Worm (Caenorhabditis elegans) whole organism, L4 larva: ENCODE measurements around the gene prx-10.
A peak's percentile ranks its signal among the peaks of the same experiment; 100 is the strongest.

Source experiments
- F10B5.3 ChIP-seq: sonication (generic microtip); optimal IDR thresholded peaks from 2 replicates; lab custom pipeline; 2016; ENCODE audit warnings: mild to moderate bottlenecking, missing genetic modification characterization, missing compliant biosample characterization
- F26F4.8 ChIP-seq: fragments of 200-800 bp; sonication (Bioruptor generic); conservative IDR thresholded peaks from 2 replicates; pipeline ENCODE4 v1.3.6; 2022; ENCODE audit warnings: missing genetic modification characterization, missing compliant biosample characterization
- F37D6.2 ChIP-seq: sonication (generic microtip); optimal IDR thresholded peaks from 2 replicates; lab custom pipeline; 2016; ENCODE audit warnings: mild to moderate bottlenecking, missing genetic modification characterization, missing compliant biosample characterization
- F44E2.7 ChIP-seq: fragments of 200-800 bp; sonication (Bioruptor generic); IDR thresholded peaks from 2 replicates; pipeline ENCODE4 v2.1.2; 2022; ENCODE audit warnings: missing genetic modification characterization, missing compliant biosample characterization
- F49E8.2 ChIP-seq: sonication (generic microtip); optimal IDR thresholded peaks from 2 replicates; lab custom pipeline; 2016; ENCODE audit warnings: missing compliant biosample characterization, mild to moderate bottlenecking, missing genetic modification characterization, borderline replicate concordance
- T20F7.1 ChIP-seq: fragments of 200-800 bp; sonication (Bioruptor generic); optimal IDR thresholded peaks from 2 replicates; lab custom pipeline; 2018; ENCODE audit warnings: mild to moderate bottlenecking, missing genetic modification characterization, missing compliant biosample characterization
- T26A8.4 ChIP-seq: fragments of 200-800 bp; sonication (Bioruptor generic); IDR thresholded peaks from 2 replicates; pipeline ENCODE4 v1.3.6; 2022; ENCODE audit warnings: missing genetic modification characterization, missing compliant biosample characterization
- Y105C5A.15 ChIP-seq: fragments of 200-800 bp; sonication (Bioruptor generic); IDR thresholded peaks from 2 replicates; pipeline ENCODE4 v1.3.6; 2022; ENCODE audit warnings: missing genetic modification characterization, missing compliant biosample characterization
- ZK337.2 ChIP-seq: fragments of 200-800 bp; sonication (Bioruptor generic); IDR thresholded peaks from 2 replicates; pipeline ENCODE4 v1.3.6; 2022; ENCODE audit warnings: missing genetic modification reagents, missing genetic modification characterization, missing compliant biosample characterization
- ZK546.5 ChIP-seq, 2 experiments: sonication (generic microtip); optimal IDR thresholded peaks; 2 replicates each; lab custom pipeline; 2017; ENCODE audit warnings: missing biosample characterization in 2 of 2, missing genetic modification characterization in 2 of 2
- arid-1 ChIP-seq: fragments of 200-800 bp; sonication (Bioruptor generic); conservative IDR thresholded peaks from 2 replicates; pipeline ENCODE4 v1.3.6; 2022; ENCODE audit warnings: missing genetic modification reagents, missing genetic modification characterization, missing compliant biosample characterization
- ceh-20 ChIP-seq: fragments of 200-800 bp; sonication (Bioruptor generic); IDR thresholded peaks from 2 replicates; pipeline ENCODE4 v1.3.6; 2022; ENCODE audit warnings: missing genetic modification reagents, missing genetic modification characterization, missing compliant biosample characterization
- ceh-28 ChIP-seq: fragments of 150-350 bp; optimal IDR thresholded peaks from 2 replicates; lab custom pipeline; 2014; ENCODE audit warnings: missing biosample characterization, missing genetic modification reagents, missing genetic modification characterization
- ceh-44 ChIP-seq: fragments of 200-800 bp; sonication (Bioruptor generic); IDR thresholded peaks from 2 replicates; pipeline ENCODE4 v1.3.6; 2022; ENCODE audit warnings: missing genetic modification reagents, missing genetic modification characterization, missing compliant biosample characterization
- ceh-82 ChIP-seq: sonication (generic microtip); optimal IDR thresholded peaks from 2 replicates; lab custom pipeline; 2017; ENCODE audit warnings: missing biosample characterization, missing genetic modification characterization
- dmd-6 ChIP-seq: fragments of 200-800 bp; sonication (Bioruptor generic); IDR thresholded peaks from 2 replicates; pipeline ENCODE4 v1.3.6; 2022; ENCODE audit warnings: missing genetic modification reagents, missing genetic modification characterization, missing compliant biosample characterization
- dpl-1 ChIP-seq: fragments of 150-350 bp; optimal IDR thresholded peaks from 2 replicates; lab custom pipeline; 2014; ENCODE audit warnings: missing biosample characterization, missing genetic modification reagents, missing genetic modification characterization
- dve-1 ChIP-seq: sonication (generic microtip); optimal IDR thresholded peaks from 2 replicates; lab custom pipeline; 2017; ENCODE audit warnings: antibody characterized with exemption, mild to moderate bottlenecking, missing genetic modification characterization, missing compliant biosample characterization; ENCODE audit not compliant: insufficient read depth
- egl-43 ChIP-seq: fragments of 200-800 bp; sonication (Bioruptor generic); IDR thresholded peaks from 2 replicates; pipeline ENCODE4 v1.3.6; 2022; ENCODE audit warnings: missing genetic modification reagents, missing genetic modification characterization, missing compliant biosample characterization
- hif-1 ChIP-seq, 2 experiments: sonication (generic microtip); optimal IDR thresholded peaks; 2 replicates each; lab custom pipeline; 2016 to 2017; ENCODE audit warnings: missing compliant biosample characterization in 2 of 2, missing genetic modification characterization in 2 of 2, missing genetic modification reagents in 2 of 2, missing genotype in 2 of 2, mild to moderate bottlenecking in 1 of 2
- hlh-30 ChIP-seq: sonication (generic microtip); optimal IDR thresholded peaks from 2 replicates; lab custom pipeline; 2017; ENCODE audit warnings: antibody characterized with exemption, mild to moderate bottlenecking, missing genetic modification characterization, missing compliant biosample characterization; ENCODE audit not compliant: insufficient read depth
- hmg-1.1 ChIP-seq: fragments of 200-800 bp; sonication (Bioruptor generic); IDR thresholded peaks from 2 replicates; pipeline ENCODE4 v1.3.6; 2022; ENCODE audit warnings: missing genetic modification reagents, missing genetic modification characterization, missing compliant biosample characterization
- jun-1 ChIP-seq: fragments of 150-350 bp; optimal IDR thresholded peaks from 2 replicates; lab custom pipeline; 2014; ENCODE audit warnings: missing biosample characterization, missing genetic modification reagents, missing genetic modification characterization
- lin-13 ChIP-seq: fragments of 150-350 bp; optimal IDR thresholded peaks from 2 replicates; lab custom pipeline; 2014; ENCODE audit warnings: missing biosample characterization, missing genetic modification reagents, missing genetic modification characterization
- lin-29 ChIP-seq: fragments of 200-800 bp; sonication (Bioruptor generic); IDR thresholded peaks from 2 replicates; pipeline ENCODE4 v1.3.6; 2022; ENCODE audit warnings: missing genetic modification reagents, missing genetic modification characterization, missing compliant biosample characterization
- lin-39 ChIP-seq: fragments of 150-350 bp; optimal IDR thresholded peaks from 2 replicates; lab custom pipeline; 2014; ENCODE audit warnings: missing biosample characterization, missing genetic modification reagents, missing genetic modification characterization
- madf-9 ChIP-seq: fragments of 200-800 bp; sonication (Bioruptor generic); conservative IDR thresholded peaks from 2 replicates; pipeline ENCODE4 v1.3.6; 2022; ENCODE audit warnings: missing genetic modification reagents, missing genetic modification characterization, missing compliant biosample characterization
- mep-1 ChIP-seq: fragments of 150-350 bp; sonication (generic microtip); optimal IDR thresholded peaks from 3 replicates; lab custom pipeline; 2014; ENCODE audit warnings: missing biosample characterization, missing genetic modification characterization
- mes-2 ChIP-seq: sonication (generic microtip); optimal IDR thresholded peaks from 2 replicates; lab custom pipeline; 2016; ENCODE audit warnings: missing genotype, mild to moderate bottlenecking, missing genetic modification characterization, missing compliant biosample characterization; ENCODE audit not compliant: poor library complexity, severe bottlenecking
- mxl-2 ChIP-seq: fragments of 200-800 bp; sonication (Bioruptor generic); conservative IDR thresholded peaks from 2 replicates; pipeline ENCODE4 v1.3.6; 2022; ENCODE audit warnings: missing genetic modification reagents, missing genetic modification characterization, missing compliant biosample characterization
- nhr-237 ChIP-seq: sonication (generic microtip); optimal IDR thresholded peaks from 2 replicates; lab custom pipeline; 2017; ENCODE audit warnings: missing biosample characterization, missing genetic modification characterization
- nhr-41 ChIP-seq: fragments of 200-800 bp; sonication (Bioruptor generic); IDR thresholded peaks from 2 replicates; pipeline ENCODE4 v1.3.6; 2022; ENCODE audit warnings: missing genetic modification reagents, missing genetic modification characterization, missing compliant biosample characterization
- nhr-6 ChIP-seq: fragments of 150-350 bp; optimal IDR thresholded peaks from 2 replicates; lab custom pipeline; 2014; ENCODE audit warnings: missing biosample characterization, missing genetic modification characterization
- nhr-77 ChIP-seq: fragments of 150-350 bp; optimal IDR thresholded peaks from 2 replicates; lab custom pipeline; 2014; ENCODE audit warnings: missing biosample characterization, missing genetic modification characterization
- php-3 ChIP-seq: fragments of 200-800 bp; sonication (Bioruptor generic); IDR thresholded peaks from 2 replicates; pipeline ENCODE4 v1.3.6; 2022; ENCODE audit warnings: missing genetic modification reagents, missing genetic modification characterization, missing compliant biosample characterization
- rbr-2 ChIP-seq: sonication (generic microtip); optimal IDR thresholded peaks from 2 replicates; lab custom pipeline; 2016; ENCODE audit warnings: missing genotype, missing genetic modification characterization, missing compliant biosample characterization
- saeg-2 ChIP-seq: fragments of 200-800 bp; sonication (Bioruptor generic); IDR thresholded peaks from 2 replicates; pipeline ENCODE4 v1.3.6; 2022; ENCODE audit warnings: missing genetic modification reagents, missing genetic modification characterization, missing compliant biosample characterization
- set-16 ChIP-seq: fragments of 200-800 bp; sonication (Bioruptor generic); IDR thresholded peaks from 2 replicates; pipeline ENCODE4 v1.3.6; 2022; ENCODE audit warnings: missing genetic modification reagents, missing genetic modification characterization, missing compliant biosample characterization
- snpc-1.2 ChIP-seq: fragments of 200-800 bp; sonication (Bioruptor generic); IDR thresholded peaks from 2 replicates; pipeline ENCODE4 v1.3.6; 2022; ENCODE audit warnings: missing genetic modification reagents, missing genetic modification characterization, missing compliant biosample characterization
- spr-1 ChIP-seq: sonication (generic microtip); optimal IDR thresholded peaks from 2 replicates; lab custom pipeline; 2016; ENCODE audit warnings: mild to moderate bottlenecking, missing genetic modification characterization, missing compliant biosample characterization
- spr-3 ChIP-seq: fragments of 200-800 bp; sonication (Bioruptor generic); optimal IDR thresholded peaks from 2 replicates; lab custom pipeline; 2018; ENCODE audit warnings: mild to moderate bottlenecking, missing genetic modification characterization, missing compliant biosample characterization
- unc-62 ChIP-seq, 3 experiments: fragments of 150-350 bp in 1 of 3; sonication (generic microtip); optimal IDR thresholded peaks in 2 of 3; peaks in 1 of 3; 1 replicate in 1 of 3; 2 replicates in 2 of 3; lab custom pipeline; 2014 to 2017; ENCODE audit warnings: missing biosample characterization in 3 of 3, missing genetic modification characterization in 3 of 3, missing genetic modification reagents in 3 of 3, missing genotype in 1 of 3
- zfp-3 ChIP-seq: fragments of 200-800 bp; sonication (Bioruptor generic); conservative IDR thresholded peaks from 2 replicates; pipeline ENCODE4 v1.3.6; 2022; ENCODE audit warnings: missing genetic modification reagents, missing genetic modification characterization, missing compliant biosample characterization
- zip-2 ChIP-seq: fragments of 150-350 bp; optimal IDR thresholded peaks from 2 replicates; lab custom pipeline; 2014; ENCODE audit warnings: missing biosample characterization, missing genetic modification characterization
- ztf-7 ChIP-seq: fragments of 150-350 bp; optimal IDR thresholded peaks from 2 replicates; lab custom pipeline; 2014; ENCODE audit warnings: missing biosample characterization, missing genetic modification characterization

prx-10 gene

DNA sequence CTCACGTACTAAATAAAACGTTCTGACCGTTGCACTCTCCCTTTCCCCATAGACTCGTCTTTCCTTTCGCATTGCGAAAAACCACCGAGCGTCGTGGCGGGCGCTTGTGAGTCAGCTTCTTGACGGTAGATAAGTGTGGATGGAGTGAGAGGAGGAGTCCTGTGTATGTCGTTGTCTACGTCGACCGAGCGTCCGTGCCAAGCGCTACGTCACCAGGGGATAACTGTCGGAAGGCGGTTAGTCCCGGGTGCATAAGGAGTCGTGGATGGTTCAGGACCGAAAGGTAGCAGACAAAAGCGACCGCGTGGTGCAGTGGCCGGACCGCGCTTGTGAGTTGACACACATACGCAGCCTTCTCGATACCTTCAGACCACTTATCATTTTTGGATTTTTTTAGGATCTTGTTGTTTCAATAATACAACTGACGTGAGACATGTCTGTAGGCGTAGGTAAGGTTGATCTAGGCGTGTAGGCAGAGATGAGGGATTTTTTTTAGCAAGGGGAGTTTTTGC, 25.0 kb upstream of the prx-10 start (continued):
- TF ChIP-seq ceh-44 (GFP tag; lab: Robert Waterston, UW) = peak; percentile 6; the same call in 1 of the 2 replicates
- TF ChIP-seq dve-1 (tag; lab: Kevin White, UChicago) = peak; percentile 70
- peak; percentile 70 for TF ChIP-seq lin-13
- TF ChIP-seq zip-2 (tag; lab: Kevin White, UChicago) = peak; percentile 52
- TF ChIP-seq saeg-2 (GFP tag; lab: Robert Waterston, UW) = 0 out of 2 replicates have a peak, but pooled peaks have one; percentile 59
- peak; percentile 76 for TF ChIP-seq php-3 (GFP tag; lab: Robert Waterston, UW)
- peak; percentile 81; the same call in 1 of the 2 replicates for TF ChIP-seq hmg-1.1
- TF ChIP-seq F26F4.8 (GFP tag; lab: Robert Waterston, UW) = 0 out of 2 replicates have a peak, but pooled peaks have one; percentile 61
- TF ChIP-seq spr-1 (tag; lab: Kevin White, UChicago) = peak; percentile 78
- 0 out of 2 replicates have a peak, but pooled peaks have one; percentile 18 for TF ChIP-seq mxl-2
- TF ChIP-seq F37D6.2 (tag; lab: Kevin White, UChicago) = peak; percentile 57
- peak; percentile 82; the same call in 1 of the 2 replicates for TF ChIP-seq arid-1 (GFP tag; lab: Robert Waterston, UW)
- TF ChIP-seq mes-2 (tag; lab: Kevin White, UChicago) = peak; percentile 23
- TF ChIP-seq ceh-20 (GFP tag; lab: Robert Waterston, UW) = peak; percentile 78; the same call in 1 of the 2 replicates
- TF ChIP-seq hif-1 (tag; optimal IDR thresholded peaks at IDR 0.05; lab: Kevin White, UChicago) = peak; percentile 41 to 62
- TF ChIP-seq zfp-3 (GFP tag; lab: Robert Waterston, UW) = peak; percentile 53; the same call in 1 of the 2 replicates
- TF ChIP-seq mep-1 (tag; lab: Kevin White, UChicago) = peak; percentile 76
- peak; percentile 41 for TF ChIP-seq dpl-1
- peak; percentile 74 for TF ChIP-seq dmd-6
- TF ChIP-seq spr-3 = peak; percentile 76
- peak; percentile 29 for TF ChIP-seq nhr-6 (tag; lab: Kevin White, UChicago)
- TF ChIP-seq hlh-30 (tag; lab: Kevin White, UChicago) = peak; percentile 56
- peak; percentile 71 for TF ChIP-seq nhr-41

DNA sequence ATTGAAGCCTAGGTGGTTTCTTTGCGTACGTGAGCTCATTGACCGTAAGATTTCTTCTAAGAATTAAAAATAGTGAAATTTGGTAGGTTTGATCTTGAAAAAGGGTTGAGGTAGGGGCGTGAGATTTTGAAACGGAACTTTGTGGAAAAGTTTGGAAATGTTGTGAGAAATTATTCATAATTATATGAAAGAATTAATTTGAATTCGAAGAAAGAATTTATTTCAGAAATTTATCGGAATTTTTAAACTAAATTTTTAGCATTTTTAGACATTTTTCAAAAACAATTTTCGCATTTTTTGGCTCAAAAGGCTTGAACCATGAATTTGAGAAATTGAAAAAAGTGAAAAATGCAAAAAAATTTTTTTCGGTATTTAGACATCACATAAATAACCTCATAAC, 22.0 kb upstream of the prx-10 start:
- TF ChIP-seq unc-62 (GFP tag; optimal IDR thresholded peaks at IDR 0.05 in 1 of 2; lab: Kevin White, UChicago) (peak in 1 of 2 experiments; percentile 90), unc-62 (tag; optimal IDR thresholded peaks at IDR 0.05; lab: Kevin White, UChicago) (no peak), jun-1 (tag; lab: Kevin White, UChicago) (no peak)

- no peak for TF ChIP-seq T20F7.1 (GFP tag; lab: Kevin White, UChicago)
- TF ChIP-seq arid-1 (GFP tag; lab: Robert Waterston, UW) = no peak
- no peak for TF ChIP-seq T26A8.4 (GFP tag; lab: Robert Waterston, UW)
- no peak for TF ChIP-seq snpc-1.2 (GFP tag; lab: Robert Waterston, UW)
- TF ChIP-seq lin-29 (GFP tag; lab: Robert Waterston, UW) = no peak
- no peak for TF ChIP-seq madf-9
- no peak for TF ChIP-seq F44E2.7 (GFP tag; lab: Robert Waterston, UW)
- no peak for TF ChIP-seq spr-3
- TF ChIP-seq F49E8.2 (tag; lab: Kevin White, UChicago) = no peak
- TF ChIP-seq lin-39 (tag; lab: Kevin White, UChicago) = no peak
- TF ChIP-seq, all 104 proteins: peak for 0
Measured at ce11 chrIII:5215375-5215774, 20.8 kb upstream of the prx-10 start, which contains the start of gene ZC155.4. Gene ZC155.4 (minus strand): TSS chrIII:5215475.

DNA sequence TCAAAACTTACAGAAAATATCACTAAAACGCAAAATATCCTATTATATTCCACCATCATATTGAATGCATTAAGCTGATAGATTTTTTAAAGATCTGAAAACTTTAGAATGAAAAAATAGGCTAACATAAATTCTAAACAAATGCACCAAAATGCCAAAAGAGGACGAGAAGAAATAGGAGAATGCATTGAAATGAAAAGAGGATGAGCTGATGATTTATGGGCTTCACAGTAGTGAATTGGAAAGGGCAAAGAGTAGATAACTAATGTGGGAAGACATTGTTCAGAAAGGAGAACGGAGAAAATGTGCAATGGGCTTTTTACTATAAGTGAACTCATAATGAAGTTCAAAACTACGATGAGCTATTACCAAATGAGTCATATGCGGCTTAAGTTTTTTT, 18.7 kb upstream of the prx-10 start, which contains the start of gene cutl-19:
Gene cutl-19 (minus strand): TSS at position 101 of the 400 bp plus-strand sequence.
- TF ChIP-seq ceh-28 (no peak), ceh-82 (tag; lab: Kevin White, UChicago) (no peak), ztf-7 (no peak), ZK546.5 (tag; optimal IDR thresholded peaks at IDR 0.05; lab: Kevin White, UChicago) (no peak), Y105C5A.15 (GFP tag; lab: Robert Waterston, UW) (no peak), egl-43 (GFP tag; lab: Robert Waterston, UW) (no peak), lin-39 (tag; lab: Kevin White, UChicago) (no peak), rbr-2 (tag; lab: Kevin White, UChicago) (no peak), nhr-237 (no peak), set-16 (GFP tag; lab: Robert Waterston, UW) (no peak), ZK337.2 (GFP tag; lab: Robert Waterston, UW) (no peak), F10B5.3 (no peak), nhr-41 (no peak), nhr-77 (tag; lab: Kevin White, UChicago) (no peak)
